Worm (Caenorhabditis elegans) whole organism, L4 larva: Measurements from ENCODE around the gene fbxb-115.

ENCODE experiments used
- F10B5.3 ChIP-seq: sonication (generic microtip); optimal IDR thresholded peaks from 2 replicates; lab custom pipeline; 2016; ENCODE audit warnings: mild to moderate bottlenecking, missing genetic modification characterization, missing compliant biosample characterization
- cey-2 ChIP-seq: sonication (generic microtip); optimal IDR thresholded peaks from 3 replicates; lab custom pipeline; 2017; ENCODE audit warnings: missing genetic modification characterization, mild to moderate bottlenecking, missing compliant biosample characterization, antibody characterized with exemption, borderline replicate concordance; ENCODE audit not compliant: insufficient read depth
- dpl-1 ChIP-seq: fragments of 150-350 bp; optimal IDR thresholded peaks from 2 replicates; lab custom pipeline; 2014; ENCODE audit warnings: missing biosample characterization, missing genetic modification reagents, missing genetic modification characterization
- fos-1 ChIP-seq: fragments of 150-350 bp; optimal IDR thresholded peaks from 2 replicates; lab custom pipeline; 2014; ENCODE audit warnings: missing biosample characterization, missing genetic modification characterization
- lsy-2 ChIP-seq, 2 experiments: fragments of 150-350 bp in 1 of 2; sonication (generic microtip) in 1 of 2; optimal IDR thresholded peaks; 2 replicates each; lab custom pipeline; 2014 to 2017; ENCODE audit warnings: missing biosample characterization in 2 of 2, missing genetic modification characterization in 2 of 2
- nhr-48 ChIP-seq: sonication (generic microtip); optimal IDR thresholded peaks from 2 replicates; lab custom pipeline; 2016; ENCODE audit warnings: mild to moderate bottlenecking, missing genetic modification characterization, missing compliant biosample characterization
- nhr-6 ChIP-seq: fragments of 150-350 bp; optimal IDR thresholded peaks from 2 replicates; lab custom pipeline; 2014; ENCODE audit warnings: missing biosample characterization, missing genetic modification characterization
- nhr-76 ChIP-seq: fragments of 150-350 bp; optimal IDR thresholded peaks from 2 replicates; lab custom pipeline; 2014; ENCODE audit warnings: missing biosample characterization, missing genetic modification characterization
- zag-1 ChIP-seq: fragments of 150-350 bp; optimal IDR thresholded peaks from 2 replicates; lab custom pipeline; 2014; ENCODE audit warnings: missing biosample characterization, missing genetic modification characterization

DNA sequence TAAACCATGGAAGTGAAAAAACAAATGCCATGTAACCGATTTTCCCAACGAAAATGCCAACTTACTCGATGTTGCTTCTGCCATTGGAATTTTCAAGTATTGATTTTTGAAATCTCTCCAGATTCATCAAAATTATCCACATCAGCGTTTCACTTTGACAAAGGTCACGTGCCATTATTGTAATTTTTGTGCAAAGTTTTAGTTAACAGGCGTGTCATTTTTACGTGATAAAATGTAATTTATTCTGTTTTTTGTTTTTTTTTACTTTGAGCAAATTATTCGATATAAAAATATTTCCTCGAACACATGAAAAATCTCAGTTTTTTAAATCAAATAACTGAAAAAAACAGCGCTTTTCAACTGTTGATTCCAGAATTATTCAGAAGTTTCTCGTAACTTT lies 22.3 kb upstream of the fbxb-115 start, which contains the start of gene F21D9.2:
- no peak for TF ChIP-seq nhr-6 (tag; lab: Kevin White, UChicago)
- no peak for TF ChIP-seq nhr-48 (tag; lab: Kevin White, UChicago)
- no peak for TF ChIP-seq nhr-76
- TF ChIP-seq fos-1 (tag; lab: Kevin White, UChicago): no peak
- no peak for TF ChIP-seq zag-1 (tag; lab: Kevin White, UChicago)
- TF ChIP-seq F10B5.3: no peak
- no peak for TF ChIP-seq dpl-1 (GFP tag; lab: Kevin White, UChicago)
- no peak for TF ChIP-seq cey-2 (tag; lab: Kevin White, UChicago)
- TF ChIP-seq lsy-2 (tag; optimal IDR thresholded peaks at IDR 0.05; lab: Kevin White, UChicago): no peak
